Fruit fly (Drosophila melanogaster): ENCODE results near the gene CG13692.

The CG13692 gene

DNA sequence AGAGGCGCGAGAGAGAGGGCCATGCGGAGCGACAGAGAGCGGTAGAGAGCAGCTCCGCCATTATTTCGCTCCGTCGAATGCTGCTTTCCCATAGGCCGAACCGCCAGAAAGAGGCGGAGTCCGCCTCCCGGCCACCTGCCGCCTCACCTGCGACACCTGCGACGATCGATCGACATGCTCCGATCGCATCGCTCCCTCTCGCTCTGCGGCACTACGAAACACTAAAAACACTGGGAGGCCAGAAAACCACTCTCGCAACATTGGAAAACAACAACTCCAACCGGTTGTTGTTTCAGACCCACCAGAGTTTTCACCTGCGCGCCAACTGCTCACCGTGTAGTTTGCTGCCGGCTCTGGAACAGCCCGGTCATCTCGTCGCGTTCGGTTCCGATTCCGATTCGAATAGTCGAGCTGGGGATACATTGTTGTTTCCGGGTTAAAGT, 43.8 kb upstream of the CG13692 start, which contains the start of gene al (continued):
- TF ChIP-seq Pdp1 (GFP tag; optimal IDR thresholded peaks at IDR 0.05) (no peak), Opbp (GFP tag; IDR thresholded peaks at IDR 0.05; ENCODE audit: partially characterized antibody) (no peak), CG7987 (GFP tag; optimal IDR thresholded peaks at IDR 0.05) (no peak), gsb (GFP tag; IDR thresholded peaks at IDR 0.05) (no peak), h (optimal IDR thresholded peaks at IDR 0.05) (no peak), ash1 (GFP tag; optimal IDR thresholded peaks at IDR 0.05) (peak; percentile 16), Deaf1 (tag; optimal IDR thresholded peaks at IDR 0.05) (peak; percentile 50), aop (GFP tag; IDR thresholded peaks at IDR 0.05) (no peak), Nf-YB (GFP tag; optimal IDR thresholded peaks at IDR 0.05) (peak; percentile 98), CG15011 (GFP tag; optimal IDR thresholded peaks at IDR 0.05) (no peak), CG8478 (optimal IDR thresholded peaks at IDR 0.05) (peak; percentile 50), PHDP (tag; optimal IDR thresholded peaks at IDR 0.05) (no peak), CG7271 (tag; optimal IDR thresholded peaks at IDR 0.05) (no peak), oc (tag; optimal IDR thresholded peaks at IDR 0.05) (peak; percentile 18), CG6175 (GFP tag; IDR thresholded peaks at IDR 0.05) (peak; percentile 35; the same call in 1 of the 3 replicates), Dek (tag; optimal IDR thresholded peaks at IDR 0.05) (no peak), Dp (GFP tag; optimal IDR thresholded peaks at IDR 0.05) (no peak), Nf-YC (tag; optimal IDR thresholded peaks at IDR 0.05) (peak; percentile 99), pan (optimal IDR thresholded peaks at IDR 0.05) (no peak), pan (GFP tag; optimal IDR thresholded peaks at IDR 0.05 in 1 of 2, IDR thresholded peaks at IDR 0.05 in 1 of 2) (peak in 1 of 2 experiments; percentile 12), ftz-f1 (GFP tag; optimal IDR thresholded peaks at IDR 0.05) (peak; percentile 1), Adf1 (GFP tag; IDR thresholded peaks at IDR 0.05) (peak; percentile 35; the same call in 1 of the 2 replicates), CG34224 (GFP tag; IDR thresholded peaks at IDR 0.05; ENCODE audit: partially characterized antibody) (peak; percentile 46; the same call in 1 of the 3 replicates), Bgb (GFP tag; IDR thresholded peaks at IDR 0.05; ENCODE audit: partially characterized antibody) (peak; percentile 6; the same call in 1 of the 2 replicates), CG17568 (GFP tag; optimal IDR thresholded peaks at IDR 0.05) (no peak), CG31224 (GFP tag; IDR thresholded peaks at IDR 0.05) (peak; percentile 94), CG14014 (GFP tag; IDR thresholded peaks at IDR 0.05) (no peak), Med (GFP tag) (peak; percentile 53), CoRest (tag; optimal IDR thresholded peaks at IDR 0.05) (peak; percentile 39), Scr (GFP tag; IDR thresholded peaks at IDR 0.05; ENCODE audit: partially characterized antibody) (0 out of 2 replicates have a peak, but pooled peaks have one; percentile 21), CG18599 (GFP tag; optimal IDR thresholded peaks at IDR 0.05) (no peak), grn (GFP tag; optimal IDR thresholded peaks at IDR 0.05) (peak; percentile 61), CG6791 (GFP tag; IDR thresholded peaks at IDR 0.05; ENCODE audit: partially characterized antibody) (no peak), vfl (GFP tag; optimal IDR thresholded peaks at IDR 0.05) (no peak), CG7928 (GFP tag; optimal IDR thresholded peaks at IDR 0.05) (no peak), vvl (GFP tag; IDR thresholded peaks at IDR 0.05) (peak; percentile 49), NFAT (GFP tag; IDR thresholded peaks at IDR 0.05) (0 out of 2 replicates have a peak, but pooled peaks have one; percentile 3), CG32532 (GFP tag; IDR thresholded peaks at IDR 0.05) (peak; percentile 17; the same call in 1 of the 2 replicates), sd (tag; optimal IDR thresholded peaks at IDR 0.05) (peak; percentile 13), CG42726 (GFP tag; IDR thresholded peaks at IDR 0.05; ENCODE audit: partially characterized antibody) (0 out of 2 replicates have a peak, but pooled peaks have one; percentile 12), gem (tag; optimal IDR thresholded peaks at IDR 0.05) (no peak), al (GFP tag; IDR thresholded peaks at IDR 0.05) (0 out of 2 replicates have a peak, but pooled peaks have one; percentile 8), cg (GFP tag; optimal IDR thresholded peaks at IDR 0.05) (peak; percentile 48), odd (GFP tag; optimal IDR thresholded peaks at IDR 0.05) (no peak), CG13624 (GFP tag; optimal IDR thresholded peaks at IDR 0.05) (no peak), H2.0 (GFP tag; IDR thresholded peaks at IDR 0.05) (no peak), lov (optimal IDR thresholded peaks at IDR 0.05) (no peak), lov (GFP tag; IDR thresholded peaks at IDR 0.05) (no peak), Lim3 (GFP tag; IDR thresholded peaks at IDR 0.05) (no peak), Lhr (GFP tag; optimal IDR thresholded peaks at IDR 0.05) (no peak)

Data from whole organism, embryonic.